Worm (Caenorhabditis elegans) whole organism, midembryonic: ENCODE measurements around the gene str-164.

Experiments
- T22C8.4 ChIP-seq: fragments of 200-800 bp; sonication (Bioruptor generic); IDR thresholded peaks from 2 replicates; pipeline ENCODE4 v1.3.6; 2022; ENCODE audit warnings: missing genetic modification characterization, missing compliant biosample characterization
- cog-1 ChIP-seq: sonication (generic microtip); optimal IDR thresholded peaks from 2 replicates; lab custom pipeline; 2016; ENCODE audit warnings: missing genetic modification characterization, missing compliant biosample characterization
- flt-1 ChIP-seq: fragments of 200-800 bp; sonication (Bioruptor generic); IDR thresholded peaks from 2 replicates; pipeline ENCODE4 v1.3.6; 2022; ENCODE audit warnings: missing genetic modification characterization, missing compliant biosample characterization
- klf-2 ChIP-seq: fragments of 200-800 bp; sonication (Bioruptor generic); conservative IDR thresholded peaks from 2 replicates; pipeline ENCODE4 v1.3.6; 2022; ENCODE audit warnings: missing genetic modification reagents, missing genetic modification characterization, missing compliant biosample characterization
- med-1 ChIP-seq: sonication (generic microtip); optimal IDR thresholded peaks from 2 replicates; lab custom pipeline; 2017; ENCODE audit warnings: missing genetic modification characterization, mild to moderate bottlenecking, missing compliant biosample characterization, antibody characterized with exemption, missing genetic modification reagents; ENCODE audit not compliant: insufficient read depth
- ref-1 ChIP-seq: fragments of 200-800 bp; sonication (Bioruptor generic); conservative IDR thresholded peaks from 2 replicates; pipeline ENCODE4 v1.3.6; 2022; ENCODE audit warnings: missing genetic modification reagents, missing genetic modification characterization, missing compliant biosample characterization
- tab-1 ChIP-seq: fragments of 200-800 bp; sonication (Bioruptor generic); IDR thresholded peaks from 2 replicates; pipeline ENCODE4 v1.3.6; 2022; ENCODE audit warnings: missing genetic modification characterization, missing compliant biosample characterization
- ztf-23 ChIP-seq: fragments of 200-800 bp; sonication (Bioruptor generic); IDR thresholded peaks from 2 replicates; pipeline ENCODE4 v1.3.6; 2022; ENCODE audit warnings: missing genetic modification reagents, missing genetic modification characterization, missing compliant biosample characterization
- ztf-29 ChIP-seq: fragments of 200-800 bp; sonication (Bioruptor generic); IDR thresholded peaks from 2 replicates; pipeline ENCODE4 v1.3.6; 2022; ENCODE audit warnings: missing genetic modification reagents, missing genetic modification characterization, missing compliant biosample characterization

Gene str-164

DNA sequence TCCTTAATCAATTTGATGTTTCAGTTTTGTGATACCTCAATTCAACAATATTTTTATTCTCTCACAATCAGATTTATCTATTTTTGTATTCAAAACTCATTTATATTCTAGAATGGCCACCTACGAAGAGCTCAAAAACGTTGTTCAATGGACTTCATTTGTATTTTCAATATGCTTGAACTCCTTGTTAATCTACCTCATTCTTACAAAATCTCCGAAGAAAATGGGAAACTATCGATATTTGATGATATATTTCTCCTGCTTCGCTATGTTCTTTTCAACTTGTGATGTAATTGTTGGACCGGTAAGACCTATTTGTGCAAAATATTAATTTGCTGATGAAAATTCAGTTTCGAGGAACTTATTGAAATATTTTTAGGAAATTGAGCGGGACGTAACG, at the start of gene str-164:
TSS of gene str-164 (plus strand) at position 113 of the 400 bp plus-strand sequence.
- no peak for TF ChIP-seq ztf-29 (GFP tag; lab: Robert Waterston, UW)
- no peak for TF ChIP-seq klf-2 (GFP tag; lab: Robert Waterston, UW)
- TF ChIP-seq T22C8.4 (GFP tag; lab: Robert Waterston, UW), result no peak
- no peak for TF ChIP-seq med-1
- no peak for TF ChIP-seq tab-1
- no peak for TF ChIP-seq flt-1
- TF ChIP-seq cog-1, result no peak
- TF ChIP-seq ref-1 (GFP tag; lab: Robert Waterston, UW), result no peak
- TF ChIP-seq ztf-23 (GFP tag; lab: Robert Waterston, UW), result no peak

DNA sequence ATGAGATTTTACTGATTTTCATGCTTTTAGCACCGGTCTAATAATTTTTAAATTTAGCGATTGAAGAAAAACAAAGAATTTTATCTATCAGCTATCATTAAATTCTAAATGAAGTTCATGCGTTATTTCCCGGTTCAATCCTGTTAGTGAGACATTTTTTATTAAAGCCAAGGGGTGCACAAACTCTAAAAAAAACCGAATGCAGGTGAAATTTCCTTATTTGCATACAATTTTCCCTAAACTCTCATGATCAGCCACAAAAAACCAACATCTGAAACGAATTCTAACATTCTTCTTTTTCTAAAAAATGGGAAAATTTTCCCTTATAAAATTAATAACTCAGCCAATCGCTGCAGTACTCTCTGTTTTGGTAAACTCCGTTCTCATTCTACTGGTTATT, 47.4 kb upstream of the str-164 start, which contains the start of gene str-156:
TSS of gene str-156 (plus strand) at position 301 of the 400 bp plus-strand sequence.
- TF ChIP-seq tab-1 (no peak), flt-1 (no peak), med-1 (no peak), cog-1 (no peak), ztf-23 (GFP tag; lab: Robert Waterston, UW) (no peak), ztf-29 (GFP tag; lab: Robert Waterston, UW) (no peak), klf-2 (GFP tag; lab: Robert Waterston, UW) (no peak), ref-1 (GFP tag; lab: Robert Waterston, UW) (no peak), T22C8.4 (GFP tag; lab: Robert Waterston, UW) (no peak)

DNA sequence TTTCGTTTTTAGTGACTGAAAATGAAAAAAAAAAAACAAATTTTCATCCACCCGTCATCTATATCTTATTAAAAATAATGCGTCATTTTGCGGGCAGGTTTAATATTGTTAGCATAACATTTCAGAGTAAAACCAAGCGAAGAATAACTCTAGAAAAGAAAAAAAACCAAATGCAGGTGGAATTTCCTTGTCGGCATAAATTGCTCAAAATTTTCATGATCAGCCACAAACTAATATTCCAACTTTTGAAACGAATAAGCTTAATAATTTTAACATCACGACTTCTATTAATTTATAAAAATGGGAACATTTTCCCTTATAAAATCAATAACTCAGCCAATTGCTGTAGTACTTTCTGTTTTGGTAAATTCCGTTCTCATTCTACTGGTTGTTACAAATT, 44.8 kb upstream of the str-164 start, which contains the start of gene str-155:
TSS of gene str-155 (plus strand) at position 301 of the 400 bp plus-strand sequence.
- TF ChIP-seq flt-1, result no peak
- no peak for TF ChIP-seq ztf-23 (GFP tag; lab: Robert Waterston, UW)
- TF ChIP-seq med-1, result no peak
- TF ChIP-seq tab-1, result no peak
- TF ChIP-seq klf-2 (GFP tag; lab: Robert Waterston, UW), result no peak
- TF ChIP-seq ztf-29 (GFP tag; lab: Robert Waterston, UW), result no peak
- TF ChIP-seq T22C8.4 (GFP tag; lab: Robert Waterston, UW), result no peak
- no peak for TF ChIP-seq ref-1 (GFP tag; lab: Robert Waterston, UW)
- TF ChIP-seq cog-1, result no peak

DNA sequence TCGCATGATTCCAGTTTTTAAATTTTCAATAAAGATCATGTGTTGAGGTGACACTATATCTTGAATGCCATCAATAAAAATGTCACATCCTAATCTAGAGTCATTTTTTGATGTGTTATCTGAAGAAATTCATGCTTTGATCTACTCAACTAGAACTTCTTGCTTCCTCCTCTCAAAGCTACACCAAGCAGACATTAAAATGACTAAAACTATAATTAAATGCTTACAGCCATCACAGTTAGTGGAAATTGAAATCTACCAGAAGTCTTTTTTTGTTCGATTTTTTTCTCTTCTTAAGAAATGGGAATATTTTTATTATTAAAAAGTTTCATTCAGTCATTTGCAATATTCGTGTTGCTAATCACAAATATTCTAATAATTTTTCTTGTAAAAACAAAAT, 42.8 kb upstream of the str-164 start, which contains the start of gene str-158:
TSS of gene str-158 (plus strand) at position 301 of the 400 bp plus-strand sequence.
- TF ChIP-seq tab-1 (no peak), med-1 (no peak), flt-1 (no peak), ztf-23 (GFP tag; lab: Robert Waterston, UW) (no peak), T22C8.4 (GFP tag; lab: Robert Waterston, UW) (no peak), cog-1 (no peak), klf-2 (GFP tag; lab: Robert Waterston, UW) (no peak), ref-1 (GFP tag; lab: Robert Waterston, UW) (no peak), ztf-29 (GFP tag; lab: Robert Waterston, UW) (no peak)

DNA sequence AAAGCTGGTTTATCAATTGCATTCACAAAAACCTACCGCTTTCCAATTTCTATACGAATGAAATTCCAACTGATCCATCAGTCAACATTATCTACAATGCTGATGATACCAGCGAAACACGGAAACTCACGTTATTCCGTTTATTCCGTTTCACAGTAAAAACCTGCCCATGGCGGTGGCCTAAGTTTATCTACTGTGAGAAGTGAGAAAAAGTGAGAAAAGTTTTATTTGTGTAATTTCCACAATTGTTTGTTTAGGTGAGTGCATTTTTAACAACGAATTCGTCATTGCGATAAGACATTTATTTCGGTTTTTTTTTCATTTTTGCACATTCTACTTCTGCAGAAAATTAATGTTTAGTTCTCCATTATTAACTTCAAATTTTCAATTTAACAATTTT, 30.5 kb upstream of the str-164 start, which contains the start of gene Y9C9A.8:
TSS of gene Y9C9A.8 (plus strand) at position 301 of the 400 bp plus-strand sequence.
- TF ChIP-seq med-1 (no peak), ztf-23 (GFP tag; lab: Robert Waterston, UW) (no peak), tab-1 (no peak), flt-1 (no peak), T22C8.4 (GFP tag; lab: Robert Waterston, UW) (no peak), klf-2 (GFP tag; lab: Robert Waterston, UW) (no peak), ztf-29 (GFP tag; lab: Robert Waterston, UW) (no peak), ref-1 (GFP tag; lab: Robert Waterston, UW) (no peak), cog-1 (no peak)

DNA sequence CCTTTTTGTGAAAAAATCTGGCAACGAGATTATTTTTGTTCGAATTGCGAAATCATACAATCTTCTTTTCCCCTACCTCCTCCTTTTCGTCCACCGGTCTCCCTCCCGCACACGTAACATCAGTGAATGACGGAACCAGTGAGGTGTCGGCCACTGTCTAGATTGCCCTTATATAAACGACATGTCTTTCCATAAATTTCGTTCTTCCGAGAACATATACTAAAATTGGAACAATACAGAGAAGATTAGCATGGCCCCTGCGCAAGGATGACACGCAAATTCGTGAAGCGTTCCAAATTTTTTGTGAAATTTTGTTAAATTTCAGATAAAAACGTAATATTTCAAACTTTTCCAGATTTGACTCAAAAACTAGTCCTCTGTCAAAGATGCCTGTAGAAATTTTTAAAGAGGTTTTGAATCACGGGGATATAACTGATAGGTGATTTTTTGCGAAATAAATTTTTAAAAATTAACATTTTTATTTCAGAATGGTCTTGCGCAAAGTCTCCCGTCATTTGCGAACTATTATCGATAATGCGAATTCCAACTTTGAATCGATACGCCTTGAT, 29.7 kb upstream of the str-164 start:
- TF ChIP-seq flt-1 (no peak), cog-1 (no peak), med-1 (no peak)

DNA sequence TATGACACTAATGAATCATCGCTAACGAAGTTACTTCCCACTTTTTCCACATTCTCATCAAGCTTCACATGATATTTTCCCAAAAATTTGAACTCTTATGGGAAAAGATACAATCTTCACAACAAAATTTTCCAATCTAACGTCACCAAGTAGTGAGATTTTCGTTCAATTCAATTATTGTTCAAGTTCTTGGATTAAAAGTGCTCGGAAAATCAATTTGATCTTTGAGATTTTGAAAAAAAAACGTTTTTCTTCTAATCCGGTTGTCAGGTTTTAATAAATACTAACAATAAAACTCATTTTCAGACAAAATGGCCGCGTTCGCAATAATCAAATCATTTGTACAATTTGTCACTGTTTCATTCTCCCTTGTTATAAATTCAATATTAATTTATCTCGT, 26.4 kb upstream of the str-164 start, which contains the start of gene str-153:
TSS of gene str-153 (plus strand) at position 301 of the 400 bp plus-strand sequence.
- no peak for TF ChIP-seq med-1
- no peak for TF ChIP-seq T22C8.4 (GFP tag; lab: Robert Waterston, UW)
- no peak for TF ChIP-seq klf-2 (GFP tag; lab: Robert Waterston, UW)

DNA sequence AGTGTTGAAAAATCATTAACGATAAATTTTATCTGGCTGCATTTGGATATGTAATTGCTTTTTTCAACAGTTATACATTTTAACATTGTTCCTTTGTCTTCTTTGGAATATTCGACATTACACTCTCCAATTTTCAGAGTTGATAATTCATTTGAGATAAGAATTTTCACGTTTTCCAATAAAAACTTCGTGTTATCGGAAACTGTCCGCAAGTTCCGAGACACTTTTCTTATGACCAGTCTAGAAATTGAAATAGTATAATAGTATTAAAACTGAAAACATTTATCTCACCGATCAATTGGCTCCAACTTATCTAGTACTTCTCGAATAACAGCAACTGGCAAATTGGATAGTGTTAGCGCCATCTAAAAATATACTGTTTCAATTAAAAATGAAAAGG, 22.9 kb upstream of the str-164 start, which contains the start of gene fbxa-86:
TSS of gene fbxa-86 (minus strand) at position 367 of the 400 bp plus-strand sequence.
- TF ChIP-seq ztf-23 (GFP tag; lab: Robert Waterston, UW) (no peak), tab-1 (no peak), ztf-29 (GFP tag; lab: Robert Waterston, UW) (no peak), T22C8.4 (GFP tag; lab: Robert Waterston, UW) (no peak), med-1 (no peak), klf-2 (GFP tag; lab: Robert Waterston, UW) (no peak), ref-1 (GFP tag; lab: Robert Waterston, UW) (no peak), flt-1 (no peak), cog-1 (no peak)

DNA sequence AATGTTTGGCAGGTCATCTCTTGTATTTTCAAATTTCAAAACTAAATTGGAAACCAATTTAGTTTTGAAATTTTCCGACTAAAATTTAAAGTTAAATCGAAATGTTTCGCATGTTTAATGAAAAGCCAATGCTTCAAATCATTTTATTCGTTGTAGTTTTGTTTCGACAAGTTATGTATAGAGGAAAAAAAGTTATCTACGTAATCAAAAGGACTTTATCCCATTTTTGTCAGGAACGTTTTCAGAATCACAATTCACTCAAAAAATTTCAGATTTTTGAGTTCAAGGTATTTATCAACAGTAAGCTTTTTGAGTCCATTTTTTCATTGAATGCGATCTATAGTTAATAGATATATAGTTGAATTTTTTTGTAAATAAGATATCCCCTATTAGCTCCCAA, 21.9 kb upstream of the str-164 start, which contains the start of gene str-168:
TSS of gene str-168 (plus strand) at position 301 of the 400 bp plus-strand sequence.
- no peak for TF ChIP-seq ztf-23 (GFP tag; lab: Robert Waterston, UW)

DNA sequence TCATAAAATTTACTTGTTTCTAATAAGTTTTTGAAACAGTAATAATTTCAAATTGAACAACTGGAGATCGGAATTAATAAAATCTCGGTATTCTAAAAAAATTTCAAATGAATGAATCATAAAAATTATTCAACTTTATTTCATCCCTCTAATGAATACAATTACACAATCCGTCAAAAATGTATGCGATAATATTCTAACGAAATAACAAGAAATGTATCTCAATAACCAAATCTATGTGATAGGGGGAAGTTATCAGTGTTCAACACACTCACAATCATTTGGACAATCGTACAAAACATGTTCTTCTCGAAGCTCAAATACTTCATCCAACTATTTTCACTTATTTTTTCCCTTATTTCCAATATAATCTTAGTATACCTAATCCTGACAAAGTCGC, 18.9 kb upstream of the str-164 start, which contains the start of gene Y9C9A.5:
TSS of gene Y9C9A.5 (plus strand) at position 301 of the 400 bp plus-strand sequence.
- no peak for TF ChIP-seq T22C8.4 (GFP tag; lab: Robert Waterston, UW)
- no peak for TF ChIP-seq klf-2 (GFP tag; lab: Robert Waterston, UW)
- TF ChIP-seq ztf-23 (GFP tag; lab: Robert Waterston, UW), result no peak
- TF ChIP-seq med-1, result no peak
- no peak for TF ChIP-seq ztf-29 (GFP tag; lab: Robert Waterston, UW)
- no peak for TF ChIP-seq tab-1
- no peak for TF ChIP-seq cog-1
- no peak for TF ChIP-seq flt-1
- TF ChIP-seq ref-1 (GFP tag; lab: Robert Waterston, UW), result no peak
